Worm (Caenorhabditis elegans): ENCODE measurements around the gene F22F7.7.

- TF ChIP-seq him-1 (tag; optimal IDR thresholded peaks at IDR 0.05) (no peak), dao-5 (tag; optimal IDR thresholded peaks at IDR 0.05) (no peak)
These were observed 57.9 kb downstream of the F22F7.7 start for ce11 chrV:2081894-2082293.
